Fruit fly (Drosophila melanogaster): ENCODE results near the gene CG7963.

CG7963 gene

dm6 chr3R:8389636-8390035 is 27.0 kb downstream of the CG7963 start:
- TF ChIP-seq cnc (optimal IDR thresholded peaks at IDR 0.05) (no peak), pad (GFP tag; optimal IDR thresholded peaks at IDR 0.05) (no peak), CG7045 (GFP tag; optimal IDR thresholded peaks at IDR 0.05) (no peak), CG33017 (tag; optimal IDR thresholded peaks at IDR 0.05) (no peak), CG5204 (GFP tag; optimal IDR thresholded peaks at IDR 0.05) (no peak), CG12768 (GFP tag; optimal IDR thresholded peaks at IDR 0.05) (no peak), toe (GFP tag; optimal IDR thresholded peaks at IDR 0.05) (no peak), CG11617 (GFP tag; optimal IDR thresholded peaks at IDR 0.05) (no peak), bab1 (GFP tag; optimal IDR thresholded peaks at IDR 0.05) (no peak), cic (GFP tag; optimal IDR thresholded peaks at IDR 0.05) (no peak), Mnt (GFP tag; optimal IDR thresholded peaks at IDR 0.05) (no peak), Clk (GFP tag; optimal IDR thresholded peaks at IDR 0.05) (no peak), kay (GFP tag; ENCODE audit: borderline replicate concordance) (no peak), CG1620 (GFP tag; optimal IDR thresholded peaks at IDR 0.05) (no peak), Crg-1 (GFP tag; optimal IDR thresholded peaks at IDR 0.05) (no peak), CG14711 (tag; optimal IDR thresholded peaks at IDR 0.05) (no peak)

All from whole organism, adult.